Worm (Caenorhabditis elegans): Measurements from ENCODE around the gene Y9C2UA.1.

ce11 chrII:9112851-9113250 lies 26.6 kb upstream of the Y9C2UA.1 start, which contains the start of gene jun-1:
- TF ChIP-seq mdl-1 (tag; optimal IDR thresholded peaks at IDR 0.05) (peak in 1 of 2 experiments; percentile 72), nhr-25 (tag; optimal IDR thresholded peaks at IDR 0.05; ENCODE audit: borderline replicate concordance, insufficient read depth) (peak; percentile 45), nhr-28 (tag; optimal IDR thresholded peaks at IDR 0.05) (peak; percentile 89), ztf-11 (tag; optimal IDR thresholded peaks at IDR 0.05) (no peak), T26A8.4 (GFP tag; IDR thresholded peaks at IDR 0.05) (no peak)
